Fruit fly (Drosophila melanogaster): ENCODE results near the gene CG10063.
A peak's percentile ranks its signal among the peaks of the same experiment; 100 is the strongest.

Gene CG10063

dm6 chr3L:6963792-6964487, 8.3 kb downstream of the CG10063 start:
- peak; percentile 42 for TF ChIP-seq noc (tag; optimal IDR thresholded peaks at IDR 0.05)

- no peak for TF ChIP-seq noc (tag; optimal IDR thresholded peaks at IDR 0.05)
These were observed 9.1 kb downstream of the CG10063 start for dm6 chr3L:6963175-6963574.

- TF ChIP-seq noc (tag; optimal IDR thresholded peaks at IDR 0.05) = no peak
These were observed 10.2 kb downstream of the CG10063 start for dm6 chr3L:6961992-6962570.

dm6 chr3L:6957753-6958420, 14.4 kb downstream of the CG10063 start, which contains the start of the genes Uqcc1 and Surf1:
Gene Uqcc1 (minus strand): TSS chr3L:6958108.
Gene Surf1 (plus strand): TSS chr3L:6958346.
- no peak for TF ChIP-seq noc (tag; optimal IDR thresholded peaks at IDR 0.05)

dm6 chr3L:6955254-6956229, 16.7 kb downstream of the CG10063 start, which contains the start of the genes CG10077 and CG9948:
Gene CG10077 (minus strand): TSS chr3L:6955904.
Gene CG9948 (plus strand): TSS chr3L:6955991.
- TF ChIP-seq noc (tag; optimal IDR thresholded peaks at IDR 0.05) = peak; percentile 89

- no peak for TF ChIP-seq noc (tag; optimal IDR thresholded peaks at IDR 0.05)
These were observed 24.9 kb downstream of the CG10063 start for dm6 chr3L:6947188-6947971.

dm6 chr3L:6945357-6945756, 26.9 kb downstream of the CG10063 start:
- TF ChIP-seq noc (tag; optimal IDR thresholded peaks at IDR 0.05) = no peak

dm6 chr3L:6943948-6944319, 28.3 kb downstream of the CG10063 start:
- no peak for TF ChIP-seq noc (tag; optimal IDR thresholded peaks at IDR 0.05)

- no peak for TF ChIP-seq noc (tag; optimal IDR thresholded peaks at IDR 0.05)
These were observed 28.9 kb downstream of the CG10063 start for dm6 chr3L:6943204-6943947.

dm6 chr3L:6942831-6943114, 29.5 kb downstream of the CG10063 start, which contains the start of gene tow:
Gene tow (plus strand): TSS chr3L:6942856.
- TF ChIP-seq noc (tag; optimal IDR thresholded peaks at IDR 0.05) = no peak

dm6 chr3L:6942103-6942830, 30.0 kb downstream of the CG10063 start:
- TF ChIP-seq noc (tag; optimal IDR thresholded peaks at IDR 0.05) = no peak

dm6 chr3L:6934799-6935318, 37.4 kb downstream of the CG10063 start:
- no peak for TF ChIP-seq noc (tag; optimal IDR thresholded peaks at IDR 0.05)

dm6 chr3L:6932626-6933025, 39.6 kb downstream of the CG10063 start, which contains the start of gene CG14820:
Gene CG14820 (plus strand): TSS chr3L:6932926.
- no peak for TF ChIP-seq noc (tag; optimal IDR thresholded peaks at IDR 0.05)
